Worm (Caenorhabditis elegans): ENCODE measurements around the gene selt-1.1.

The selt-1.1 gene

ce11 chrX:11499738-11500137 is 46.6 kb downstream of the selt-1.1 start, which contains the start of gene T25C12.3:
TSS of gene T25C12.3 (minus strand) at chrX:11499999.
- TF ChIP-seq tbx-11 (GFP tag; IDR thresholded peaks at IDR 0.05) (no peak), scrt-1 (GFP tag; IDR thresholded peaks at IDR 0.05) (no peak)

- TF ChIP-seq sea-1 (GFP tag; conservative IDR thresholded peaks at IDR 0.05) (no peak), ama-1 (optimal IDR thresholded peaks at IDR 0.05) (no peak), tra-4 (tag; optimal IDR thresholded peaks at IDR 0.05) (no peak), ceh-13 (GFP tag; optimal IDR thresholded peaks at IDR 0.05) (no peak), hmg-4 (GFP tag; optimal IDR thresholded peaks at IDR 0.05) (no peak), tbx-11 (GFP tag; IDR thresholded peaks at IDR 0.05) (no peak), flt-1 (GFP tag; IDR thresholded peaks at IDR 0.05) (no peak), ceh-36 (tag; optimal IDR thresholded peaks at IDR 0.05) (no peak), hmbx-1 (tag; optimal IDR thresholded peaks at IDR 0.05) (no peak), aly-1 (tag; optimal IDR thresholded peaks at IDR 0.05) (no peak), B0310.2 (tag; optimal IDR thresholded peaks at IDR 0.05) (no peak), pes-1 (GFP tag; IDR thresholded peaks at IDR 0.05) (no peak), scrt-1 (GFP tag; IDR thresholded peaks at IDR 0.05) (no peak), hnd-1 (tag; optimal IDR thresholded peaks at IDR 0.05) (no peak), ets-7 (tag; optimal IDR thresholded peaks at IDR 0.05) (no peak), F13C5.2 (tag; optimal IDR thresholded peaks at IDR 0.05) (no peak)
Measured at ce11 chrX:11498871-11499270, 47.4 kb downstream of the selt-1.1 start.
